Fruit fly (Drosophila melanogaster) whole organism, wandering third instar larva: ENCODE data around the gene Npc2c.

Source experiments
- Abd-B ChIP-seq: fragments of >200 bp; optimal IDR thresholded peaks from 2 replicates; lab custom pipeline; 2017; ENCODE audit warnings: missing biosample characterization, missing genetic modification characterization
- CG32264 ChIP-seq: fragments of 200-800 bp; sonication (Bioruptor generic); optimal IDR thresholded peaks from 2 replicates; lab custom pipeline; 2016; ENCODE audit warnings: missing biosample characterization, missing genetic modification characterization
- CG9705 ChIP-seq: fragments of 200-800 bp; sonication (Bioruptor generic); optimal IDR thresholded peaks from 2 replicates; lab custom pipeline; 2018; ENCODE audit warnings: missing biosample characterization, mild to moderate bottlenecking, missing genetic modification characterization
- CrebA ChIP-seq: fragments of 200-800 bp; sonication (Bioruptor generic); optimal IDR thresholded peaks from 2 replicates; lab custom pipeline; 2016; ENCODE audit warnings: missing biosample characterization, mild to moderate bottlenecking, missing genetic modification characterization, borderline replicate concordance
- Dfd ChIP-seq: fragments of >200 bp; optimal IDR thresholded peaks from 2 replicates; lab custom pipeline; 2017; ENCODE audit warnings: missing biosample characterization, missing genetic modification characterization
- Dif ChIP-seq: fragments of 200-275, 200-300 bp; sonication (Bioruptor generic); optimal IDR thresholded peaks from 2 replicates; lab custom pipeline; 2018; ENCODE audit warnings: missing biosample characterization, missing genetic modification characterization; ENCODE audit not compliant: partially characterized antibody
- GATAd ChIP-seq: sonication (Bioruptor generic); optimal IDR thresholded peaks from 2 replicates; lab custom pipeline; 2016; ENCODE audit warnings: missing biosample characterization, missing genetic modification characterization
- HLH106 ChIP-seq: fragments of 200-800 bp; optimal IDR thresholded peaks from 3 replicates; lab custom pipeline; 2019; ENCODE audit warnings: missing biosample characterization, mild to moderate bottlenecking, missing genetic modification characterization, moderate library complexity
- Hnf4 ChIP-seq: fragments of 200-800 bp; sonication (Bioruptor generic); optimal IDR thresholded peaks from 2 replicates; lab custom pipeline; 2016; ENCODE audit warnings: missing biosample characterization, mild to moderate bottlenecking, missing genetic modification characterization
- Hr78 ChIP-seq: fragments of >200 bp; optimal IDR thresholded peaks from 2 replicates; lab custom pipeline; 2017; ENCODE audit warnings: missing biosample characterization, missing genetic modification characterization
- Hr83 ChIP-seq: fragments of 200-300 bp; sonication (Bioruptor generic); optimal IDR thresholded peaks from 2 replicates; lab custom pipeline; 2016; ENCODE audit warnings: missing biosample characterization, mild to moderate bottlenecking, missing genetic modification characterization, moderate library complexity; ENCODE audit not compliant: poor library complexity, severe bottlenecking
- Jra ChIP-seq: sonication (Bioruptor generic); optimal IDR thresholded peaks from 2 replicates; lab custom pipeline; 2016; ENCODE audit warnings: missing biosample characterization, missing genetic modification characterization
- Mio ChIP-seq: sonication (Bioruptor generic); optimal IDR thresholded peaks from 2 replicates; lab custom pipeline; 2016; ENCODE audit warnings: missing biosample characterization, missing genetic modification characterization
- Myc ChIP-seq: fragments of >200 bp; optimal IDR thresholded peaks from 2 replicates; lab custom pipeline; 2017
- N ChIP-seq: fragments of >200 bp; optimal IDR thresholded peaks from 2 replicates; lab custom pipeline; 2018; ENCODE audit warnings: missing biosample characterization, missing external identifiers, missing genetic modification characterization
- OdsH ChIP-seq: fragments of 200-800 bp; sonication (Bioruptor generic); optimal IDR thresholded peaks from 2 replicates; lab custom pipeline; 2016; ENCODE audit warnings: missing biosample characterization, mild to moderate bottlenecking, missing genetic modification characterization
- Rel ChIP-seq, 2 experiments: fragments of 200-800 bp; sonication (Bioruptor generic) in 1 of 2; optimal IDR thresholded peaks; 2 replicates in 1 of 2; 3 replicates in 1 of 2; lab custom pipeline; 2016 to 2019; ENCODE audit warnings: mild to moderate bottlenecking in 2 of 2, missing biosample characterization in 2 of 2, missing genetic modification characterization in 2 of 2, moderate library complexity in 1 of 2
- Sp1 ChIP-seq: fragments of 200-800 bp; sonication (Bioruptor generic); optimal IDR thresholded peaks from 3 replicates; lab custom pipeline; 2019; ENCODE audit warnings: missing biosample characterization, mild to moderate bottlenecking, missing genetic modification characterization, moderate library complexity
- Vsx2 ChIP-seq: fragments of 200-300, 225-300 bp; sonication (Bioruptor generic); optimal IDR thresholded peaks from 2 replicates; lab custom pipeline; 2018; ENCODE audit warnings: missing biosample characterization, missing genetic modification characterization; ENCODE audit not compliant: partially characterized antibody
- br ChIP-seq: fragments of 200-800 bp; sonication (Bioruptor generic); optimal IDR thresholded peaks from 2 replicates; lab custom pipeline; 2016; ENCODE audit warnings: missing biosample characterization, missing genetic modification characterization
- dl ChIP-seq, 2 experiments: fragments of 175-275, 200-275 bp in 1 of 2; fragments of 200-275 bp in 1 of 2; sonication (Bioruptor generic); optimal IDR thresholded peaks; lab custom pipeline; 2018; ENCODE audit warnings: mild to moderate bottlenecking in 2 of 2, missing biosample characterization in 2 of 2, missing genetic modification characterization in 2 of 2, moderate library complexity in 2 of 2; ENCODE audit not compliant: partially characterized antibody in 2 of 2, insufficient read depth in 1 of 2
- dmrt93B ChIP-seq: fragments of 200-800 bp; sonication (Bioruptor generic); optimal IDR thresholded peaks from 2 replicates; lab custom pipeline; 2018; ENCODE audit warnings: missing biosample characterization, mild to moderate bottlenecking, missing genetic modification characterization
- ey ChIP-seq: fragments of 200-800 bp; sonication (Bioruptor generic); optimal IDR thresholded peaks from 2 replicates; lab custom pipeline; 2016; ENCODE audit warnings: missing biosample characterization, missing genetic modification characterization
- foxo ChIP-seq, 2 experiments: fragments of 200-800 bp; sonication (Bioruptor generic); optimal IDR thresholded peaks; 2 replicates in 1 of 2; 3 replicates in 1 of 2; lab custom pipeline; 2016 to 2017; ENCODE audit warnings: missing biosample characterization in 2 of 2, missing genetic modification characterization in 2 of 2
- fru ChIP-seq: fragments of 200-800 bp; sonication (Bioruptor generic); optimal IDR thresholded peaks from 3 replicates; lab custom pipeline; 2016; ENCODE audit warnings: missing biosample characterization, mild to moderate bottlenecking, missing genetic modification characterization
- h ChIP-seq: fragments of 200-800 bp; sonication (Bioruptor generic); optimal IDR thresholded peaks from 3 replicates; lab custom pipeline; 2016; ENCODE audit warnings: missing biosample characterization, mild to moderate bottlenecking, missing genetic modification characterization
- jim ChIP-seq: fragments of 175-275, 200-325 bp; sonication (Bioruptor generic); optimal IDR thresholded peaks from 2 replicates; lab custom pipeline; 2016; ENCODE audit warnings: missing biosample characterization, mild to moderate bottlenecking, missing genetic modification characterization
- lola ChIP-seq: fragments of >200 bp; optimal IDR thresholded peaks from 2 replicates; lab custom pipeline; 2017; ENCODE audit warnings: missing biosample characterization, missing genetic modification characterization
- pan ChIP-seq: fragments of >200 bp; optimal IDR thresholded peaks from 2 replicates; lab custom pipeline; 2017
- psq ChIP-seq: fragments of 200-800 bp; sonication (Bioruptor generic); optimal IDR thresholded peaks from 3 replicates; lab custom pipeline; 2017; ENCODE audit warnings: missing biosample characterization, mild to moderate bottlenecking, missing genetic modification characterization, moderate library complexity
- rgr ChIP-seq: fragments of 200-800 bp; sonication (Bioruptor generic); optimal IDR thresholded peaks from 3 replicates; lab custom pipeline; 2016; ENCODE audit warnings: missing biosample characterization, mild to moderate bottlenecking, missing genetic modification characterization
- sage ChIP-seq: fragments of 200-800 bp; sonication (Bioruptor generic); optimal IDR thresholded peaks from 2 replicates; lab custom pipeline; 2016; ENCODE audit warnings: missing biosample characterization, mild to moderate bottlenecking, missing genetic modification characterization
- sv ChIP-seq: fragments of 200-800 bp; sonication (Bioruptor generic); optimal IDR thresholded peaks from 3 replicates; lab custom pipeline; 2016; ENCODE audit warnings: missing biosample characterization, missing genetic modification characterization
- usp ChIP-seq: fragments of >200 bp; optimal IDR thresholded peaks from 2 replicates; lab custom pipeline; 2017; ENCODE audit warnings: missing biosample characterization, missing genetic modification characterization

The Npc2c gene

DNA sequence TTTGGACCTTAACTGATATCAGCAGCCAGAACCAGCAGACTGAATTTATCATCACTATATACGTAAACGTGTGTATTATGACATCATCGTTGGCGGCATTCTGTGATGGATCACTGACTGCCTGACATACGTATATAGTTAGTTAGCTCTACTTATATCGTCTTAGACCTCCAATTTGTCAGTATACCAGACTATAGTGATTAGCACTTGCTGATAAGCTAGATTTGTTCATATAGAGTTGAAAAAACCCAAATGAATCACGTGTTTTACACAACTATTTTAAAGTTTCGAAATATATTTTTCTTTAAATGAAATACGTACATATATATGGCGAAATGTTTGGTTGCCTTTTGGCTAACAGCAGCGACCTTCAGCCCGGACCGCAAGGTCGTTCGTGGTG lies 35.7 kb downstream of the Npc2c start:
- TF ChIP-seq psq (GFP tag; lab: Kevin White, UChicago) = no peak
- no peak for TF ChIP-seq CG32264
- no peak for TF ChIP-seq Sp1 (GFP tag; lab: Kevin White, UChicago)
- TF ChIP-seq h (GFP tag; lab: Kevin White, UChicago) = no peak
- TF ChIP-seq Rel (GFP tag; optimal IDR thresholded peaks at IDR 0.05; lab: Kevin White, UChicago) = no peak
- no peak for TF ChIP-seq Rel (tag; optimal IDR thresholded peaks at IDR 0.05; lab: Kevin White, UChicago)
- TF ChIP-seq rgr (GFP tag; lab: Kevin White, UChicago) = no peak
- no peak for TF ChIP-seq CrebA (GFP tag; lab: Kevin White, UChicago)
- no peak for TF ChIP-seq Abd-B (GFP tag; lab: Kevin White, UChicago)
- no peak for TF ChIP-seq GATAd (GFP tag; lab: Kevin White, UChicago)
- TF ChIP-seq jim (GFP tag; lab: Kevin White, UChicago) = no peak
- TF ChIP-seq N (GFP tag; lab: Kevin White, UChicago) = no peak
- no peak for TF ChIP-seq lola (GFP tag; lab: Kevin White, UChicago)
- TF ChIP-seq Myc (lab: Kevin White, UChicago) = no peak
- no peak for TF ChIP-seq Dfd (GFP tag; lab: Kevin White, UChicago)
- TF ChIP-seq HLH106 (tag; lab: Kevin White, UChicago) = no peak
- TF ChIP-seq br (GFP tag; lab: Kevin White, UChicago) = no peak
- no peak for TF ChIP-seq Dif (GFP tag; lab: Kevin White, UChicago)

- TF ChIP-seq HLH106 (tag; lab: Kevin White, UChicago) (peak; percentile 27), Jra (GFP tag; lab: Kevin White, UChicago) (peak; percentile 23), ey (peak; percentile 54), Hnf4 (no peak), fru (GFP tag; lab: Kevin White, UChicago) (peak; percentile 32), sage (GFP tag; lab: Kevin White, UChicago) (no peak), Rel (GFP tag; optimal IDR thresholded peaks at IDR 0.05; lab: Kevin White, UChicago) (no peak), Rel (tag; optimal IDR thresholded peaks at IDR 0.05; lab: Kevin White, UChicago) (peak; percentile 72), rgr (GFP tag; lab: Kevin White, UChicago) (peak; percentile 36), Sp1 (GFP tag; lab: Kevin White, UChicago) (peak; percentile 22), psq (GFP tag; lab: Kevin White, UChicago) (no peak), dmrt93B (GFP tag; lab: Kevin White, UChicago) (peak; percentile 7), Hr83 (GFP tag; lab: Kevin White, UChicago) (no peak), OdsH (peak; percentile 38), pan (no peak), h (GFP tag; lab: Kevin White, UChicago) (peak; percentile 57), sv (GFP tag; lab: Kevin White, UChicago) (peak; percentile 51), foxo (GFP tag; optimal IDR thresholded peaks at IDR 0.05; lab: Kevin White, UChicago) (peak in 1 of 2 experiments; percentile 57)
Observed at dm6 chr3R:10097531-10098295, 37.7 kb downstream of the Npc2c start.

DNA sequence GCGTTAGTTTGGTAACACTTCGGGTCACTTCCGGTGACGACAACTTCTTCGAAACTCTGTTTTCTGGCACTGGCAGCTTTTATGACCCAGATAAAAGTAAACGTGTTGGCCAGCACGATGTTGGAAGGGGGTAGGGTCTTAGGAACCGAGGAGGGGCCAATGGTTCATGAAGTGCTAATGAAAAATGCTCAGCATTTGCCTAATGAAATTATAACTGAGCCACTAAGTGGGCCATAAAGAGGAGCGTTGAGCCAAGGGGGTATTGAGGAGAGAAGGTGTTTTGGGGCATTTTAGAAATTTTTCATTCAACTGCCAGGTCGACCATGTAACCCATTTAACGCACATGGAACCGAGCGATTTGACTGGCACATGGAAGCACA lies 38.2 kb downstream of the Npc2c start:
- TF ChIP-seq CG32264 (no peak), Mio (no peak), Hr78 (no peak), CG9705 (GFP tag; lab: Kevin White, UChicago) (no peak), rgr (GFP tag; lab: Kevin White, UChicago) (no peak), N (GFP tag; lab: Kevin White, UChicago) (no peak), ey (no peak), psq (GFP tag; lab: Kevin White, UChicago) (no peak), CrebA (GFP tag; lab: Kevin White, UChicago) (no peak), Hr83 (GFP tag; lab: Kevin White, UChicago) (no peak), Sp1 (GFP tag; lab: Kevin White, UChicago) (no peak), GATAd (GFP tag; lab: Kevin White, UChicago) (no peak)

- TF ChIP-seq Vsx2 (GFP tag; lab: Kevin White, UChicago) = no peak
- TF ChIP-seq br (GFP tag; lab: Kevin White, UChicago) = no peak
- TF ChIP-seq dl (GFP tag; optimal IDR thresholded peaks at IDR 0.05; lab: Kevin White, UChicago; ENCODE audit: insufficient read depth in 1 of 2, partially characterized antibody in 2 of 2) = no peak
- TF ChIP-seq Rel (GFP tag; optimal IDR thresholded peaks at IDR 0.05; lab: Kevin White, UChicago) = no peak
- TF ChIP-seq Rel (tag; optimal IDR thresholded peaks at IDR 0.05; lab: Kevin White, UChicago) = peak; percentile 10
- no peak for TF ChIP-seq Sp1 (GFP tag; lab: Kevin White, UChicago)
- no peak for TF ChIP-seq Dfd (GFP tag; lab: Kevin White, UChicago)
- TF ChIP-seq fru (GFP tag; lab: Kevin White, UChicago) = no peak
- TF ChIP-seq HLH106 (tag; lab: Kevin White, UChicago) = no peak
- TF ChIP-seq Myc (lab: Kevin White, UChicago) = no peak
- TF ChIP-seq h (GFP tag; lab: Kevin White, UChicago) = peak; percentile 32
- no peak for TF ChIP-seq Mio
- no peak for TF ChIP-seq Hnf4
- TF ChIP-seq rgr (GFP tag; lab: Kevin White, UChicago) = no peak
- no peak for TF ChIP-seq Abd-B (GFP tag; lab: Kevin White, UChicago)
- TF ChIP-seq usp (GFP tag; lab: Kevin White, UChicago) = no peak
- TF ChIP-seq GATAd (GFP tag; lab: Kevin White, UChicago) = no peak
- TF ChIP-seq, all 38 proteins: peak for 2
Observed at dm6 chr3R:10099401-10099848, 39.4 kb downstream of the Npc2c start.
